Worm (Caenorhabditis elegans): ENCODE measurements around the gene ugt-55.

ce11 chrV:12275714-12276113 is 19.2 kb downstream of the ugt-55 start:
- TF ChIP-seq lim-6 (tag; optimal IDR thresholded peaks at IDR 0.05) (no peak), C38D4.7 (GFP tag; optimal IDR thresholded peaks at IDR 0.05) (no peak), hlh-15 (tag; optimal IDR thresholded peaks at IDR 0.05) (no peak), ama-1 (optimal IDR thresholded peaks at IDR 0.05) (no peak), ref-2 (tag; optimal IDR thresholded peaks at IDR 0.05) (no peak), hlh-8 (tag; optimal IDR thresholded peaks at IDR 0.05) (no peak), pros-1 (tag; optimal IDR thresholded peaks at IDR 0.05) (no peak), rnt-1 (tag; optimal IDR thresholded peaks at IDR 0.05) (no peak), nhr-11 (tag; optimal IDR thresholded peaks at IDR 0.05) (no peak), ceh-24 (tag; optimal IDR thresholded peaks at IDR 0.05) (no peak), che-1 (tag; optimal IDR thresholded peaks at IDR 0.05) (no peak), ceh-34 (tag; optimal IDR thresholded peaks at IDR 0.05) (no peak)

All from whole organism, late embryonic.